Worm (Caenorhabditis elegans): ENCODE results near the gene sqt-1.
A peak's percentile ranks its signal among the peaks of the same experiment; 100 is the strongest.

Gene sqt-1

ce11 chrII:11336163-11336562 lies 1.5 kb downstream of the sqt-1 start:
- TF ChIP-seq dpl-1 (GFP tag; optimal IDR thresholded peaks at IDR 0.05) (no peak), somi-1 (GFP tag; optimal IDR thresholded peaks at IDR 0.05) (no peak), hmg-20 (GFP tag; IDR thresholded peaks at IDR 0.05) (no peak), let-607 (tag; optimal IDR thresholded peaks at IDR 0.05) (no peak), nfyb-1 (GFP tag; IDR thresholded peaks at IDR 0.05) (no peak), dox-1 (GFP tag; IDR thresholded peaks at IDR 0.05) (no peak), mel-28 (tag; optimal IDR thresholded peaks at IDR 0.05; ENCODE audit: borderline replicate concordance) (no peak), lin-54 (GFP tag; optimal IDR thresholded peaks at IDR 0.05) (no peak), B0261.1 (tag; optimal IDR thresholded peaks at IDR 0.05) (no peak)

- TF ChIP-seq let-607 (tag; optimal IDR thresholded peaks at IDR 0.05) = no peak
- TF ChIP-seq cebp-2 (GFP tag; IDR thresholded peaks at IDR 0.05) = no peak
- TF ChIP-seq mcd-1 (GFP tag; IDR thresholded peaks at IDR 0.05) = no peak
- no peak for TF ChIP-seq nhr-90 (tag; optimal IDR thresholded peaks at IDR 0.05)
- TF ChIP-seq lir-1 (GFP tag; conservative IDR thresholded peaks at IDR 0.05) = no peak
- TF ChIP-seq athp-1 (tag; optimal IDR thresholded peaks at IDR 0.05) = no peak
- TF ChIP-seq F23B12.7 (tag; optimal IDR thresholded peaks at IDR 0.05; ENCODE audit: insufficient read depth) = no peak
- TF ChIP-seq nfya-2 (GFP tag; IDR thresholded peaks at IDR 0.05) = no peak
- no peak for TF ChIP-seq ceh-27 (GFP tag; optimal IDR thresholded peaks at IDR 0.05)
Observed at ce11 chrII:11335670-11336069, 2.0 kb downstream of the sqt-1 start.

DNA sequence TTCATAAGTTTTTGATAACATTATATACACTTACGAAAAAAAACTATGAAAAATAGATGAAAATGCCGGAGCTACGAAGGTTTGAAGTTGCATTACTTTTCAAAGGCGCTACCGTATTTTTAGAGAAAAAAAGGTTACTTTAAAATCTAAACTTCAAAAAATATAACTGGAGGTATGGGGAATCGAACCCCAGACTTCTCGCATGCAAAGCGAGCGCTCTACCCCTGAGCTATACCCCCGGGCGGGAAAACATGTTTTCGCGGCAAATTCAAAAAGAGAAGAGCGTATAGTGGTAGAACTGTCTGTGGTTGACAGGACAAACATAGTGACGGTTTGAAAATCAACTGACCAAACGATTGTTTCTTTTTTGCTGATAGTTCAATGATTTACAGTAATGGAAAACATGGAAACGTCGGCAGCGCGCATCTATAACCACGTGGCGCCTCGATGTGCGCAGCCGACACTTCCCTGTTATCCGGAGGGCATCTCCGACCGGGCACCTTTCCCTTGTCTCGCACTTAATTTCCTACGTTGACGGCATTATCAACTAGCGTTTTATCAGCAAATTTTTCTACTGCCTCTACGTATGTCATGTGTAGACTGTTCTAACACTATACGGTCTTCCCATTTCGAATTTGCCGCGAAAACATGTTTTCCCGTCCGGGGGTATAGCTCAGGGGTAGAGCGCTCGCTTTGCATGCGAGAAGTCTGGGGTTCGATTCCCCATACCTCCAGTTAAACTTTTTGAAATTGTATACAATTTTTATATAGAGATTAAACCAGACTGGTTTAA lies 3.6 kb downstream of the sqt-1 start:
- peak; percentile 85; the same call in 1 of the 2 replicates for TF ChIP-seq cebp-2 (GFP tag; IDR thresholded peaks at IDR 0.05)
- TF ChIP-seq lin-26 (GFP tag; IDR thresholded peaks at IDR 0.05) = peak; percentile 84
- TF ChIP-seq lag-1 (GFP tag; IDR thresholded peaks at IDR 0.05) = no peak
- peak; percentile 85 for TF ChIP-seq tbp1 (GFP tag; optimal IDR thresholded peaks at IDR 0.05)
- TF ChIP-seq K11D2.4 (GFP tag; IDR thresholded peaks at IDR 0.05) = no peak
- no peak for TF ChIP-seq bed-2 (GFP tag; IDR thresholded peaks at IDR 0.05)
- no peak for TF ChIP-seq K12H6.12 (tag; optimal IDR thresholded peaks at IDR 0.05)
- TF ChIP-seq lsl-1 (GFP tag; optimal IDR thresholded peaks at IDR 0.05) = peak; percentile 17
- TF ChIP-seq egl-44 (GFP tag; IDR thresholded peaks at IDR 0.05) = peak; percentile 68; the same call in 1 of the 2 replicates
- TF ChIP-seq B0261.1 (tag; optimal IDR thresholded peaks at IDR 0.05) = peak; percentile 74
- peak; percentile 61 for TF ChIP-seq snpc-1.3 (tag; optimal IDR thresholded peaks at IDR 0.05; ENCODE audit: insufficient read depth)
- TF ChIP-seq F33H1.4 (GFP tag; IDR thresholded peaks at IDR 0.05) = 0 out of 2 replicates have a peak, but pooled peaks have one; percentile 25
- TF ChIP-seq ekl-4 (GFP tag; IDR thresholded peaks at IDR 0.05) = peak; percentile 34; the same call in 1 of the 2 replicates
- TF ChIP-seq dox-1 (GFP tag; IDR thresholded peaks at IDR 0.05) = peak; percentile 68
- TF ChIP-seq hmg-1.2 (GFP tag; IDR thresholded peaks at IDR 0.05) = peak; percentile 22
- TF ChIP-seq ztf-25 (GFP tag; IDR thresholded peaks at IDR 0.05) = peak; percentile 62; the same call in 1 of the 2 replicates
- TF ChIP-seq efl-1 (GFP tag; optimal IDR thresholded peaks at IDR 0.05) = peak; percentile 54
- TF ChIP-seq rpc-1 (optimal IDR thresholded peaks at IDR 0.05) = peak; percentile 60
- TF ChIP-seq rpc-1 (tag; optimal IDR thresholded peaks at IDR 0.05) = peak; percentile 73
- peak; percentile 37; the same call in 1 of the 2 replicates for TF ChIP-seq zfh-2 (GFP tag; conservative IDR thresholded peaks at IDR 0.05)
- TF ChIP-seq F55B11.4 (tag; optimal IDR thresholded peaks at IDR 0.05; ENCODE audit: borderline replicate concordance, insufficient read depth) = no peak
- TF ChIP-seq ceh-79 (tag; optimal IDR thresholded peaks at IDR 0.05) = no peak
- no peak for TF ChIP-seq lir-1 (GFP tag; conservative IDR thresholded peaks at IDR 0.05)
- peak; percentile 22 for TF ChIP-seq ztf-18 (tag; optimal IDR thresholded peaks at IDR 0.05)
- peak; percentile 57 for TF ChIP-seq ZK185.1 (tag; optimal IDR thresholded peaks at IDR 0.05; ENCODE audit: poor library complexity, severe bottlenecking)
- peak; percentile 7 for TF ChIP-seq lin-40 (tag; optimal IDR thresholded peaks at IDR 0.05)
- no peak for TF ChIP-seq unc-62 (GFP tag; optimal IDR thresholded peaks at IDR 0.05)
- TF ChIP-seq snpc-3.4 (tag; optimal IDR thresholded peaks at IDR 0.05) = peak; percentile 9
- TF ChIP-seq ztf-26 (tag; optimal IDR thresholded peaks at IDR 0.05) = peak; percentile 26
- no peak for TF ChIP-seq egl-18 (GFP tag; IDR thresholded peaks at IDR 0.05)

Data from whole organism, young adult.